Fruit fly (Drosophila melanogaster): Measurements from ENCODE around the gene Spn28F.

Gene Spn28F

dm6 chr2L:8266145-8266544, 24.5 kb upstream of the Spn28F start (continued):
- TF ChIP-seq CG10959 (GFP tag; IDR thresholded peaks at IDR 0.05), result no peak
- peak; percentile 69 for TF ChIP-seq CG8388 (GFP tag; optimal IDR thresholded peaks at IDR 0.05)
- TF ChIP-seq ato (GFP tag; IDR thresholded peaks at IDR 0.05; ENCODE audit: partially characterized antibody), result no peak
- TF ChIP-seq ase (GFP tag; IDR thresholded peaks at IDR 0.05), result no peak; the same call in 2 of the 3 replicates
- TF ChIP-seq CG11696 (GFP tag; IDR thresholded peaks at IDR 0.05), result 0 out of 2 replicates have a peak, but pooled peaks have one; percentile 22
- no peak for TF ChIP-seq Doc2 (GFP tag; IDR thresholded peaks at IDR 0.05)
- TF ChIP-seq btn (GFP tag; optimal IDR thresholded peaks at IDR 0.05), result no peak
- peak; percentile 73 for TF ChIP-seq CG2712 (tag; optimal IDR thresholded peaks at IDR 0.05)
- TF ChIP-seq CG9215 (GFP tag; IDR thresholded peaks at IDR 0.05), result no peak
- peak; percentile 82 for TF ChIP-seq phol (tag; optimal IDR thresholded peaks at IDR 0.05)
- no peak for TF ChIP-seq CG2120 (GFP tag; optimal IDR thresholded peaks at IDR 0.05)
- peak; percentile 63; the same call in 2 of the 3 replicates for TF ChIP-seq tgo (GFP tag; IDR thresholded peaks at IDR 0.05)
- TF ChIP-seq CG32767 (GFP tag; IDR thresholded peaks at IDR 0.05), result 0 out of 2 replicates have a peak, but pooled peaks have one; percentile 23
- no peak for TF ChIP-seq jigr1 (GFP tag; IDR thresholded peaks at IDR 0.05)
- TF ChIP-seq ci (GFP tag; IDR thresholded peaks at IDR 0.05), result 0 out of 3 replicates have a peak, but pooled peaks have one; percentile 7
- TF ChIP-seq CG7357 (GFP tag; IDR thresholded peaks at IDR 0.05), result no peak
- TF ChIP-seq Hr78 (GFP tag; optimal IDR thresholded peaks at IDR 0.05), result peak in 1 of 2 experiments; percentile 10
- TF ChIP-seq gfzf (GFP tag; optimal IDR thresholded peaks at IDR 0.05), result no peak
- peak; percentile 54 for TF ChIP-seq esg (GFP tag; conservative IDR thresholded peaks at IDR 0.05)
- TF ChIP-seq CG4424 (GFP tag; optimal IDR thresholded peaks at IDR 0.05), result peak; percentile 43
- no peak for TF ChIP-seq CG3726 (GFP tag; IDR thresholded peaks at IDR 0.05)
- TF ChIP-seq Fer2 (tag; optimal IDR thresholded peaks at IDR 0.05), result peak; percentile 20
- no peak for TF ChIP-seq Jarid2 (GFP tag; optimal IDR thresholded peaks at IDR 0.05)
- TF ChIP-seq sens-2 (GFP tag; IDR thresholded peaks at IDR 0.05), result no peak
- no peak for TF ChIP-seq CG9876 (GFP tag; optimal IDR thresholded peaks at IDR 0.05)
- peak; percentile 62 for TF ChIP-seq Fer1 (GFP tag; optimal IDR thresholded peaks at IDR 0.05)
- no peak for TF ChIP-seq CG10565 (GFP tag; optimal IDR thresholded peaks at IDR 0.05)
- TF ChIP-seq ken (GFP tag; IDR thresholded peaks at IDR 0.05), result no peak
- TF ChIP-seq tup (GFP tag; optimal IDR thresholded peaks at IDR 0.05), result no peak
- no peak for TF ChIP-seq CG2199 (GFP tag; IDR thresholded peaks at IDR 0.05)
- TF ChIP-seq CG12659 (GFP tag; optimal IDR thresholded peaks at IDR 0.05), result peak; percentile 57
- peak; percentile 87 for TF ChIP-seq CG15269 (tag; optimal IDR thresholded peaks at IDR 0.05)
- no peak for TF ChIP-seq Hr39 (optimal IDR thresholded peaks at IDR 0.05)
- no peak for TF ChIP-seq ERR (GFP tag; optimal IDR thresholded peaks at IDR 0.05)
- no peak for TF ChIP-seq CG13624 (GFP tag; optimal IDR thresholded peaks at IDR 0.05)
- no peak for TF ChIP-seq stwl (tag; optimal IDR thresholded peaks at IDR 0.05)
- peak; percentile 30 for TF ChIP-seq CG15011 (GFP tag; optimal IDR thresholded peaks at IDR 0.05)
- TF ChIP-seq tap (tag; optimal IDR thresholded peaks at IDR 0.05), result peak; percentile 73
- no peak for TF ChIP-seq CG16813 (GFP tag; IDR thresholded peaks at IDR 0.05; ENCODE audit: partially characterized antibody)
- no peak for TF ChIP-seq shn (GFP tag; optimal IDR thresholded peaks at IDR 0.05)
- peak; percentile 54; the same call in 1 of the 2 replicates for TF ChIP-seq Lim3 (GFP tag; IDR thresholded peaks at IDR 0.05)
- no peak for TF ChIP-seq ssp (GFP tag; IDR thresholded peaks at IDR 0.05)
- no peak for TF ChIP-seq jumu (GFP tag; optimal IDR thresholded peaks at IDR 0.05)
- peak; percentile 47; the same call in 1 of the 2 replicates for TF ChIP-seq Xrp1 (GFP tag; IDR thresholded peaks at IDR 0.05)
- TF ChIP-seq CG2116 (GFP tag; optimal IDR thresholded peaks at IDR 0.05), result no peak
- no peak for TF ChIP-seq slp2 (GFP tag; optimal IDR thresholded peaks at IDR 0.05)
- peak; percentile 77; the same call in 2 of the 3 replicates for TF ChIP-seq CG11695 (GFP tag; IDR thresholded peaks at IDR 0.05)
- no peak for TF ChIP-seq exex (tag; optimal IDR thresholded peaks at IDR 0.05)
- TF ChIP-seq lab (GFP tag; optimal IDR thresholded peaks at IDR 0.05), result peak; percentile 60
- no peak for TF ChIP-seq zen2 (GFP tag; IDR thresholded peaks at IDR 0.05; ENCODE audit: partially characterized antibody)
- TF ChIP-seq CG4328 (GFP tag; optimal IDR thresholded peaks at IDR 0.05), result no peak
